Fruit fly (Drosophila melanogaster) whole organism, adult: ENCODE results near the gene CG5810.

Experiments
- CG11617 ChIP-seq: fragments of 200-800 bp; sonication (Bioruptor generic); optimal IDR thresholded peaks from 2 replicates; lab custom pipeline; 2017; ENCODE audit warnings: mild to moderate bottlenecking, missing biosample characterization, missing genetic modification reagents, missing genetic modification characterization
- CG12768 ChIP-seq: fragments of 200-800 bp; sonication (Bioruptor generic); optimal IDR thresholded peaks from 2 replicates; lab custom pipeline; 2017; ENCODE audit warnings: missing biosample characterization, missing genetic modification characterization, mild to moderate bottlenecking, moderate library complexity, missing genetic modification reagents
- CG14711 ChIP-seq: fragments of 200-800 bp; sonication (Bioruptor generic); optimal IDR thresholded peaks from 2 replicates; lab custom pipeline; 2018; ENCODE audit warnings: missing biosample characterization, mild to moderate bottlenecking, missing genetic modification characterization, moderate library complexity
- CG1620 ChIP-seq: fragments of 200-800 bp; sonication (Bioruptor generic); optimal IDR thresholded peaks from 2 replicates; lab custom pipeline; 2016; ENCODE audit warnings: missing biosample characterization, missing genetic modification characterization
- CG33017 ChIP-seq: fragments of 200-800 bp; sonication (Bioruptor generic); optimal IDR thresholded peaks from 2 replicates; lab custom pipeline; 2018; ENCODE audit warnings: missing biosample characterization, mild to moderate bottlenecking, missing genetic modification characterization, moderate library complexity
- CG5204 ChIP-seq: fragments of 200-800 bp; sonication (Bioruptor generic); optimal IDR thresholded peaks from 2 replicates; lab custom pipeline; 2016; ENCODE audit warnings: missing biosample characterization, missing genetic modification characterization
- CG7045 ChIP-seq: fragments of 200-800 bp; sonication (Bioruptor generic); optimal IDR thresholded peaks from 2 replicates; lab custom pipeline; 2017; ENCODE audit warnings: missing biosample characterization, mild to moderate bottlenecking, missing genetic modification characterization
- CG7101 ChIP-seq: fragments of 200-800 bp; sonication (Bioruptor generic); optimal IDR thresholded peaks from 2 replicates; lab custom pipeline; 2018; ENCODE audit warnings: missing biosample characterization, mild to moderate bottlenecking, missing genetic modification characterization, moderate library complexity
- Clk ChIP-seq: fragments of 200-800 bp; sonication (Bioruptor generic); optimal IDR thresholded peaks from 2 replicates; lab custom pipeline; 2017; ENCODE audit warnings: missing biosample characterization, missing genetic modification characterization
- Crg-1 ChIP-seq: fragments of 200-800 bp; sonication (Bioruptor generic); optimal IDR thresholded peaks from 2 replicates; lab custom pipeline; 2016; ENCODE audit warnings: missing biosample characterization, missing genetic modification characterization
- Hr96 ChIP-seq: fragments of 200-800 bp; sonication (Bioruptor generic); optimal IDR thresholded peaks from 2 replicates; lab custom pipeline; 2016; ENCODE audit warnings: missing biosample characterization, missing genetic modification characterization
- Mnt ChIP-seq: fragments of 200-800 bp; sonication (Bioruptor generic); optimal IDR thresholded peaks from 2 replicates; lab custom pipeline; 2016; ENCODE audit warnings: missing biosample characterization, mild to moderate bottlenecking, missing genetic modification characterization
- bab1 ChIP-seq: fragments of 200-800 bp; sonication (Bioruptor generic); optimal IDR thresholded peaks from 3 replicates; lab custom pipeline; 2019; ENCODE audit warnings: missing biosample characterization, mild to moderate bottlenecking, missing genetic modification characterization, moderate library complexity
- cic ChIP-seq: fragments of 200-800 bp; sonication (Bioruptor generic); optimal IDR thresholded peaks from 2 replicates; lab custom pipeline; 2017; ENCODE audit warnings: missing biosample characterization, mild to moderate bottlenecking, missing genetic modification characterization, moderate library complexity
- cnc ChIP-seq, 2 experiments: fragments of >200 bp; optimal IDR thresholded peaks; 2 replicates each; lab custom pipeline; 2017
- kay ChIP-seq: fragments of 200-800 bp; sonication (Bioruptor generic); peaks from one replicate; lab custom pipeline; 2016; ENCODE audit warnings: missing biosample characterization, missing genetic modification characterization, borderline replicate concordance
- ovo ChIP-seq: fragments of 200-800 bp; sonication (Bioruptor generic); optimal IDR thresholded peaks from 2 replicates; lab custom pipeline; 2016; ENCODE audit warnings: missing biosample characterization, missing genetic modification characterization
- pad ChIP-seq: fragments of 200-800 bp; sonication (Bioruptor generic); optimal IDR thresholded peaks from 3 replicates; lab custom pipeline; 2017; ENCODE audit warnings: missing biosample characterization, missing genetic modification characterization, mild to moderate bottlenecking, moderate library complexity, missing genetic modification reagents
- tj ChIP-seq: fragments of 200-800 bp; sonication (Bioruptor generic); optimal IDR thresholded peaks from 3 replicates; lab custom pipeline; 2017; ENCODE audit warnings: missing biosample characterization, mild to moderate bottlenecking, missing genetic modification characterization, moderate library complexity
- toe ChIP-seq: fragments of 200-800 bp; sonication (Bioruptor generic); optimal IDR thresholded peaks from 2 replicates; lab custom pipeline; 2016; ENCODE audit warnings: missing biosample characterization, missing genetic modification characterization

Gene CG5810

dm6 chr3R:21198073-21198472 is 34.5 kb downstream of the CG5810 start:
- TF ChIP-seq Clk (GFP tag; lab: Kevin White, UChicago): no peak
- TF ChIP-seq cic (GFP tag; lab: Kevin White, UChicago): peak; percentile 63

DNA sequence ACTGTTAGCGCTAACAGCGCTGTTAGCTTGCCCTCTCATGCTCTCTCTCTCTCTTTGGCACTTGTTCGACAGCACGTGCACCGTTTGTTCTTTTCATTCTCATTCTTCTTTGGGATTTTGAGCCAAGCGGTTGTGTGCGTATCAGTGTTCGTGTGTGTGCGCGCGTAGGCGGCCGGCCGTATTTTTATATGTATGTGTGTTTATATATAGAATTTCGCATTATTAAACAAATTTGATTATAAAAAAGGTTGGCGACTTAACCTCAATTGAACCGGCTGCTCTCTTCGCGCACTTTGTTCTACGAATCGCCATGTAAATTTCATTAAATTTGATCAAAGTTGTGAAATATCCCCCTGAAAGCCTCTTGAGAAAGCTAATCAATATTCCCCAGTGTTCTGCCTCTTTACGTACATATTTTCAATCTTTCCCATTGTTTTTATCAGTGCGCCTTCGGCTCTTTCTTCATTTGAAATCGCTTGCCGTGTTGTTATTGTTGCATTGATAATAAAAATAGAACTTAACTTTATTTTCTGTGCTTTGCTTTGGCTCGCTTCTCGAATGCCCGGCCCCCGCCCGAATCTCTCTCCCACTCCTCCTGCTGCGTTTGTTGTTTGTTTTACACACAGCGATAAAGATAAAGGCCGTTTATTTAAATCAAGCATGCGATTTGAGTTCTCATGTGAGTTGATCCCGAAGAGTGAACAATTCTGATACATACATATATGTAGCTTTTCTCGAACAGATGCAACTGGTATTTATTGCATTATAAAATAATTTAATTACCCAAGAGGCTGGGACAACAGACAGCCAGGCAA is 35.7 kb downstream of the CG5810 start:
- no peak for TF ChIP-seq CG12768 (GFP tag; lab: Kevin White, UChicago)
- TF ChIP-seq ovo: peak; percentile 12
- peak; percentile 44 for TF ChIP-seq cic (GFP tag; lab: Kevin White, UChicago)
- peak; percentile 24 for TF ChIP-seq Mnt (GFP tag; lab: Kevin White, UChicago)
- TF ChIP-seq kay: peak; percentile 90

- no peak for TF ChIP-seq Clk (GFP tag; lab: Kevin White, UChicago)
- TF ChIP-seq bab1 (GFP tag; lab: Kevin White, UChicago): no peak
- peak; percentile 40 for TF ChIP-seq CG11617 (GFP tag; lab: Kevin White, UChicago)
- peak; percentile 61 for TF ChIP-seq CG33017
- no peak for TF ChIP-seq ovo
- TF ChIP-seq CG7045 (GFP tag; lab: Kevin White, UChicago): no peak
- no peak for TF ChIP-seq Mnt (GFP tag; lab: Kevin White, UChicago)
- TF ChIP-seq cic (GFP tag; lab: Kevin White, UChicago): no peak
- no peak for TF ChIP-seq Hr96 (GFP tag; lab: Kevin White, UChicago)
- TF ChIP-seq pad: no peak
- TF ChIP-seq CG14711 (tag; lab: Kevin White, UChicago): no peak
- TF ChIP-seq cnc (optimal IDR thresholded peaks at IDR 0.05; lab: Kevin White, UChicago): no peak
- no peak for TF ChIP-seq Crg-1 (GFP tag; lab: Kevin White, UChicago)
- no peak for TF ChIP-seq toe (GFP tag; lab: Kevin White, UChicago)
- TF ChIP-seq CG5204 (GFP tag; lab: Kevin White, UChicago): peak; percentile 18
- peak; percentile 47 for TF ChIP-seq CG7101
- TF ChIP-seq kay: peak; percentile 53
Measured at dm6 chr3R:21199953-21200368, 36.4 kb downstream of the CG5810 start.

dm6 chr3R:21201627-21202026 is 38.0 kb downstream of the CG5810 start:
- TF ChIP-seq Mnt (GFP tag; lab: Kevin White, UChicago): no peak
- no peak for TF ChIP-seq ovo
- TF ChIP-seq kay: no peak

DNA sequence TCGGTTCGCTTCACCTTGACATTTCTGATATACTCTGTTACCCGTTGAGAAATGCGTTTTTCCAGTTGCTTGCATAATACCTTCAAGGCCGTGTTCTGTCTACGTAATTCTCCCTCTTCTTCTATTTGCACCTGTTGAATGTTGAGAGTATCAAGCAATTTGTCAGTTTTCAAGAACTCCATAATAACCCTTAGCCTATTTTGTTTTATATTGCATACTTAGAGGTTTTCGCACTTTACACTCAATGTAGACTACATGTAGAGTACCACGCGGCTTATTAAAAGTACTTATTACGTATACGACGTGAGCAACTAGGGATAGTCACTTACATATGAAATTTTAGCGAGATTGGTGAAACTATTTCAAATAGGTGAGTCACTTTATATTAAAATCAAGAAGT is 39.6 kb downstream of the CG5810 start:
- no peak for TF ChIP-seq Clk (GFP tag; lab: Kevin White, UChicago)
- no peak for TF ChIP-seq Crg-1 (GFP tag; lab: Kevin White, UChicago)
- no peak for TF ChIP-seq bab1 (GFP tag; lab: Kevin White, UChicago)
- TF ChIP-seq CG33017: no peak
- peak; percentile 35 for TF ChIP-seq ovo
- no peak for TF ChIP-seq pad
- TF ChIP-seq Mnt (GFP tag; lab: Kevin White, UChicago): peak; percentile 4
- TF ChIP-seq cnc (optimal IDR thresholded peaks at IDR 0.05; lab: Kevin White, UChicago): no peak
- no peak for TF ChIP-seq toe (GFP tag; lab: Kevin White, UChicago)
- TF ChIP-seq CG1620 (GFP tag; lab: Kevin White, UChicago): no peak
- no peak for TF ChIP-seq CG14711 (tag; lab: Kevin White, UChicago)
- TF ChIP-seq CG5204 (GFP tag; lab: Kevin White, UChicago): no peak
- no peak for TF ChIP-seq cic (GFP tag; lab: Kevin White, UChicago)

DNA sequence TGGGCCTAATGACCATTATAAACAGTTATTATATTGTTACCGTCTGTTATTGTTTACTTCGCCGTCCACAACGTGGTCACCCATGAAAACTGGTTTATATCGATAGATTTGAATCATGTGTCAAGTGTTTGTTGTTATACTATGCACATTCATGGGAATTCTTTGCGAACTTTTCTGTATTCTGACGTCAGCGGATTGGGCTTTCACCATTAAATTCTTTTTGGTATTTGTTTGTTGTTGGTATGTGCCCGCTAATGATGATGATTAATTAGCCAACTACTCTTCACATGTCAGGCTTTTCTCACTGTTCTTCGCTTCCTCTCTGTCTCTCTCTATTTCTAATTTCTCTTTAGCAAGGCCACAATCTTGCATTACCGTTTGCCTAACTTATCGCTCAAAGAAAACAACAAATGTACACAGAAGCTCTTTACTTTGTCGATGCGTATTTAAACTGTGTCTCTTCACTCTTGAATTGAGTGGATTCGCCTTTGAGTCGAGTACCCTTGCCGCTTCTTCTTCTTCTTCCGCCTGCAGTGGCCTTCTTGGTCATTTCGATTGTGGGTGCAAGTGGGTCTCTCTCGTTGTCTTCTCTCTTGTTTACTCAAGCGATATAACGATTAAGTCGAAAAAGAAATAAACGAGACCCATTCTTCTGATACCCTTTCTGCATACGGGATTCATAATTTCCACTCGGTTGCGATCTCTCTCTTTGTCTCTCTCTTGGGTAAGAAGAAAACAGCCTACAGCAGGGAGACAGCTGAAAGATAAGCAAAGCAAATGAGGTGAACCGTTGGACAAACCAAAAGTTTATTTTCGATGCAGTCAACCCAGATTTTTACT is 40.3 kb downstream of the CG5810 start:
- TF ChIP-seq cic (GFP tag; lab: Kevin White, UChicago) (peak; percentile 95), CG7045 (GFP tag; lab: Kevin White, UChicago) (no peak), CG12768 (GFP tag; lab: Kevin White, UChicago) (peak; percentile 75), Crg-1 (GFP tag; lab: Kevin White, UChicago) (no peak), toe (GFP tag; lab: Kevin White, UChicago) (no peak), cnc (optimal IDR thresholded peaks at IDR 0.05; lab: Kevin White, UChicago) (peak in 1 of 2 experiments; percentile 34), Hr96 (GFP tag; lab: Kevin White, UChicago) (no peak), tj (no peak), CG5204 (GFP tag; lab: Kevin White, UChicago) (no peak), CG7101 (peak; percentile 58), CG14711 (tag; lab: Kevin White, UChicago) (no peak), Mnt (GFP tag; lab: Kevin White, UChicago) (peak; percentile 48), kay (peak; percentile 89), CG11617 (GFP tag; lab: Kevin White, UChicago) (no peak), bab1 (GFP tag; lab: Kevin White, UChicago) (no peak), ovo (no peak), pad (no peak), CG33017 (peak; percentile 75), Clk (GFP tag; lab: Kevin White, UChicago) (no peak)
